Worm (Caenorhabditis elegans) whole organism, L4 larva: Measurements from ENCODE around the gene T11G6.4.

Experiments used
- Y5F2A.4 ChIP-seq: fragments of 200-800 bp; sonication (Bioruptor generic); optimal IDR thresholded peaks from 2 replicates; lab custom pipeline; 2018; ENCODE audit warnings: mild to moderate bottlenecking, missing genetic modification characterization, missing compliant biosample characterization
- daf-8 ChIP-seq: fragments of 200-800 bp; sonication (Bioruptor generic); IDR thresholded peaks from 2 replicates; pipeline ENCODE4 v1.3.6; 2022; ENCODE audit warnings: missing genetic modification characterization, missing compliant biosample characterization
- lin-15B ChIP-seq: fragments of 150-350 bp; sonication (generic microtip); optimal IDR thresholded peaks from 3 replicates; lab custom pipeline; 2014; ENCODE audit warnings: missing biosample characterization, missing genetic modification characterization
- lin-39 ChIP-seq: fragments of 150-350 bp; optimal IDR thresholded peaks from 2 replicates; lab custom pipeline; 2014; ENCODE audit warnings: missing biosample characterization, missing genetic modification reagents, missing genetic modification characterization
- nhr-25 ChIP-seq: sonication (generic microtip); optimal IDR thresholded peaks from 2 replicates; lab custom pipeline; 2017; ENCODE audit warnings: missing genetic modification characterization, mild to moderate bottlenecking, missing compliant biosample characterization, antibody characterized with exemption, moderate library complexity, borderline replicate concordance; ENCODE audit not compliant: insufficient read depth
- unc-130 ChIP-seq: sonication (generic microtip); optimal IDR thresholded peaks from 2 replicates; lab custom pipeline; 2016; ENCODE audit warnings: missing genetic modification reagents, missing genetic modification characterization, missing compliant biosample characterization
- unc-62 ChIP-seq, 3 experiments: fragments of 150-350 bp in 1 of 3; sonication (generic microtip); optimal IDR thresholded peaks in 2 of 3; peaks in 1 of 3; 1 replicate in 1 of 3; 2 replicates in 2 of 3; lab custom pipeline; 2014 to 2017; ENCODE audit warnings: missing biosample characterization in 3 of 3, missing genetic modification characterization in 3 of 3, missing genetic modification reagents in 3 of 3, missing genotype in 1 of 3
- zag-1 ChIP-seq: fragments of 150-350 bp; optimal IDR thresholded peaks from 2 replicates; lab custom pipeline; 2014; ENCODE audit warnings: missing biosample characterization, missing genetic modification characterization

DNA sequence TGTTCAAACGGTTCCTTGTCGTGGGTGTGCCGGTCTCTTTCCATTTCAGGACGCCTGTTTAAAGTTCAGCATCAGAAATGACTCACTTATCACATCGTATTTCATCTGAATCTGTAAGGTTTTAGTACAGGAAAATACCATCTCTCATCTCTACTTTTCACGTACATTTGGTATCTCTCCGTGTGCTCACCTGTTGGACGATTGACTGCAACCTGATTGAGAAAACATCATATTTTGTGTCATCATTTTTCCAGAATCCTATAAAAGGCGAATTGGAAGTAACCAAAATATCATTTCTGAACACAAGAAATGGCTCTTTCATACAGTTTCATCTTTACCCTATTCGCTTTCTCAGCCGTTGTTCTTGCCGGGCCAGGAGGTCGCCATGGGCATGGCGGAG is 48.4 kb upstream of the T11G6.4 start, which contains the start of gene srlf-30:
- TF ChIP-seq daf-8 (no peak), unc-130 (GFP tag; lab: Kevin White, UChicago) (no peak), nhr-25 (tag; lab: Kevin White, UChicago) (no peak), Y5F2A.4 (no peak), unc-62 (GFP tag; optimal IDR thresholded peaks at IDR 0.05 in 1 of 2; lab: Kevin White, UChicago) (no peak), unc-62 (tag; optimal IDR thresholded peaks at IDR 0.05; lab: Kevin White, UChicago) (no peak), lin-39 (tag; lab: Kevin White, UChicago) (no peak), zag-1 (tag; lab: Kevin White, UChicago) (no peak), lin-15B (tag; lab: Kevin White, UChicago) (no peak)
